Worm (Caenorhabditis elegans): Measurements from ENCODE around the gene mig-22.

Gene mig-22

DNA sequence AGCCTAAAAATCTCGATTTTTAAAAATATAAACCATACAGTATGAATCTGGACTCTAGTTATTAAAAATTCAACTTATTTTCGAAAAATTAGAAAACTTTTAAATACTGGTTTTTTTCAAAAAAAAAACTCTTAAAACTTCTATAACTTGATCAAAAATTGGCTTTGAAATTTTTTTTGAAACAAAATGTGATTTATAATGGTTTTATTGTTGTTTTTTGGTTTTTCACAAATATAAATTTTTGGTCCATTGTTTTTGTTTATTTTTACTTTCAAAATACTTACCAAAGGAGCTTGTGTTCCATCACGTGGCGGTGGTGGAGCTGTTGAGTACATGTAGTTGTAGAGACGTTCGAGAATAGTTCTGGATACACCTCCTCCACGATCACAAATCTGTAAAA lies 28.9 kb downstream of the mig-22 start:
- TF ChIP-seq scrt-1 (GFP tag; IDR thresholded peaks at IDR 0.05) (no peak), hnd-1 (tag; optimal IDR thresholded peaks at IDR 0.05) (no peak), B0310.2 (tag; optimal IDR thresholded peaks at IDR 0.05) (no peak), F13C5.2 (tag; optimal IDR thresholded peaks at IDR 0.05) (no peak), tra-4 (tag; optimal IDR thresholded peaks at IDR 0.05) (no peak), tbx-37 (GFP tag; conservative IDR thresholded peaks at IDR 0.05) (no peak), sea-1 (GFP tag; conservative IDR thresholded peaks at IDR 0.05) (no peak), ceh-36 (tag; optimal IDR thresholded peaks at IDR 0.05) (no peak)

ce11 chrIII:8737391-8737790 lies 29.8 kb downstream of the mig-22 start:
- no peak for TF ChIP-seq ets-7 (tag; optimal IDR thresholded peaks at IDR 0.05)
- no peak for TF ChIP-seq hmg-4 (GFP tag; optimal IDR thresholded peaks at IDR 0.05)
- TF ChIP-seq B0310.2 (tag; optimal IDR thresholded peaks at IDR 0.05), result no peak
- TF ChIP-seq aly-1 (tag; optimal IDR thresholded peaks at IDR 0.05), result no peak
- TF ChIP-seq flt-1 (GFP tag; IDR thresholded peaks at IDR 0.05), result no peak
- TF ChIP-seq ceh-13 (GFP tag; optimal IDR thresholded peaks at IDR 0.05), result no peak
- TF ChIP-seq tbx-11 (GFP tag; IDR thresholded peaks at IDR 0.05), result no peak
- no peak for TF ChIP-seq tra-4 (tag; optimal IDR thresholded peaks at IDR 0.05)
- no peak for TF ChIP-seq F13C5.2 (tag; optimal IDR thresholded peaks at IDR 0.05)
- TF ChIP-seq sea-1 (GFP tag; conservative IDR thresholded peaks at IDR 0.05), result no peak
- no peak for TF ChIP-seq hmbx-1 (tag; optimal IDR thresholded peaks at IDR 0.05)

DNA sequence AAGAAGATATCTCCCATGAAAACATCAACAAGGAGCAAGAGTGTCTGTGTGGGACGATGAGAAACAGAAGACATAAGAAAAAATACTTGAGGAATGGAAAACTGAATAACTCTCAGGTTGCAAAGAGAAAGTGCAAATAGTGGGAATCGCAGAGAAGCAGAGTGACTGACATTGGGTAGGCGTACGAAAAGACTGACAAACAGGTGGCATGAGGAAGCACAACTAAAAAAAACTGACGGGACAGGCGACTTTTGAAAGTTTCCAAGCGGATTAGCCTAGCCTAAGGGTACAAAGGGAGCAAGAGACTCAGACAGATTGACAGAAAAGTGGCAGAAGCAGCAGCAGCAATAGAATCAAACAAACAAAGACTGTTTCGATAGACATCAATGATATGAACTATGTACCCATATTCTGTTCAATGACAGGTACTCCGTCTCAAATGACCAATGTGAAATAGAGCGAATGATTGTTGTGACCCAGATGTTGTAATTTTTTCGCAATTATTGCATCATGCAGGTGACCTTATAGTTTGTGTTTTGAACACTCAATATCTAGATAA lies 32.7 kb downstream of the mig-22 start:
- no peak for TF ChIP-seq ama-1 (optimal IDR thresholded peaks at IDR 0.05)
- TF ChIP-seq hmbx-1 (tag; optimal IDR thresholded peaks at IDR 0.05), result no peak
- no peak for TF ChIP-seq tbx-37 (GFP tag; conservative IDR thresholded peaks at IDR 0.05)
- TF ChIP-seq tbx-11 (GFP tag; IDR thresholded peaks at IDR 0.05), result no peak
- TF ChIP-seq ceh-13 (GFP tag; optimal IDR thresholded peaks at IDR 0.05), result no peak
- no peak for TF ChIP-seq tra-4 (tag; optimal IDR thresholded peaks at IDR 0.05)
- no peak for TF ChIP-seq ceh-36 (tag; optimal IDR thresholded peaks at IDR 0.05)
- TF ChIP-seq B0310.2 (tag; optimal IDR thresholded peaks at IDR 0.05), result no peak
- TF ChIP-seq ets-7 (tag; optimal IDR thresholded peaks at IDR 0.05), result no peak
- no peak for TF ChIP-seq hnd-1 (tag; optimal IDR thresholded peaks at IDR 0.05)
- TF ChIP-seq flt-1 (GFP tag; IDR thresholded peaks at IDR 0.05), result no peak

DNA sequence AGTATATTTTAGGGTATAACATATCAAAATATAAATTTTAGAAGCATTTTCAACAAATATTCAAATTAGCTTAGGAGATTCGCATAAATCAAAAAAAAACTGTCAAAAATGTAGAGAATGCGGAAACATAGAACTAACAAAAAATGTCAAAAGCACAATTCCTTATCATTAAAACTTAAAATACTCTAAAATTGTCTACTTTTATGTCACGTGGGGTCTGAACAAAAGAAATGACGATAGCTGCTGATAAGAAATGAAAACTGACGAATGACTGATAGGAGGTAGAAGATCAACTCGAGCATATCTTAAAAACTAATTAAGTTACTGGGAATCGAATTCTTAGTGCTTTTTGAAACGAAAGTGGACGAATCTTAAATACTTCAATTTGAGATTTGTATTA lies 33.5 kb downstream of the mig-22 start:
- TF ChIP-seq pes-1 (GFP tag; IDR thresholded peaks at IDR 0.05) (no peak), ceh-36 (tag; optimal IDR thresholded peaks at IDR 0.05) (no peak), tbx-11 (GFP tag; IDR thresholded peaks at IDR 0.05) (no peak), hmbx-1 (tag; optimal IDR thresholded peaks at IDR 0.05) (no peak), sea-1 (GFP tag; conservative IDR thresholded peaks at IDR 0.05) (no peak), flt-1 (GFP tag; IDR thresholded peaks at IDR 0.05) (no peak), scrt-1 (GFP tag; IDR thresholded peaks at IDR 0.05) (no peak), ama-1 (optimal IDR thresholded peaks at IDR 0.05) (no peak), hmg-4 (GFP tag; optimal IDR thresholded peaks at IDR 0.05) (no peak), hnd-1 (tag; optimal IDR thresholded peaks at IDR 0.05) (no peak), ceh-13 (GFP tag; optimal IDR thresholded peaks at IDR 0.05) (no peak), F13C5.2 (tag; optimal IDR thresholded peaks at IDR 0.05) (no peak), tbx-37 (GFP tag; conservative IDR thresholded peaks at IDR 0.05) (no peak), B0310.2 (tag; optimal IDR thresholded peaks at IDR 0.05) (no peak), aly-1 (tag; optimal IDR thresholded peaks at IDR 0.05) (no peak), tra-4 (tag; optimal IDR thresholded peaks at IDR 0.05) (no peak), ets-7 (tag; optimal IDR thresholded peaks at IDR 0.05) (no peak)

DNA sequence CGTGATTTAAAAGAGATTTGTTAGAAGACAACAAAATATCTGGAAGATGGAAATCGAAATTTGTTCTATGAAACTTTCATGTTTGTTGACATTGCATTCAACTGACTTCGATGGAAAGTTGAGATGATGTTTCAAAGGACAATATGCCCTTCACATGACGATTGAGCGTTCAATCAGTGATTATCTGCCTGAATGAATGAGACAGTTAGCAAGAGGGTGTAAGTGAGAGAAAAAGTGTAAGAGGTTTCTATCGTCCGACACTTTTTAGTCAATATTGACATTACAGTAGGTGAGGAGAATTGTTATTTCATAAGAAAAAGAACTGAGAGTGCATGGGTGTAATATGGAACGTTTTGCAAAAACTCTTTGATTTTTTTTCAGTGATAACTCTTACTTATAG lies 33.9 kb downstream of the mig-22 start:
- TF ChIP-seq B0310.2 (tag; optimal IDR thresholded peaks at IDR 0.05) (no peak), sea-1 (GFP tag; conservative IDR thresholded peaks at IDR 0.05) (no peak), hmg-4 (GFP tag; optimal IDR thresholded peaks at IDR 0.05) (no peak), scrt-1 (GFP tag; IDR thresholded peaks at IDR 0.05) (no peak), ceh-36 (tag; optimal IDR thresholded peaks at IDR 0.05) (no peak), F13C5.2 (tag; optimal IDR thresholded peaks at IDR 0.05) (no peak), tbx-11 (GFP tag; IDR thresholded peaks at IDR 0.05) (no peak), tra-4 (tag; optimal IDR thresholded peaks at IDR 0.05) (no peak), hnd-1 (tag; optimal IDR thresholded peaks at IDR 0.05) (no peak), ama-1 (optimal IDR thresholded peaks at IDR 0.05) (no peak), pes-1 (GFP tag; IDR thresholded peaks at IDR 0.05) (no peak), hmbx-1 (tag; optimal IDR thresholded peaks at IDR 0.05) (no peak), ceh-13 (GFP tag; optimal IDR thresholded peaks at IDR 0.05) (no peak), flt-1 (GFP tag; IDR thresholded peaks at IDR 0.05) (no peak), aly-1 (tag; optimal IDR thresholded peaks at IDR 0.05) (no peak), ets-7 (tag; optimal IDR thresholded peaks at IDR 0.05) (no peak)

ce11 chrIII:8731973-8732372 lies 35.2 kb downstream of the mig-22 start:
- no peak for TF ChIP-seq ceh-13 (GFP tag; optimal IDR thresholded peaks at IDR 0.05)
- no peak for TF ChIP-seq hmbx-1 (tag; optimal IDR thresholded peaks at IDR 0.05)
- TF ChIP-seq flt-1 (GFP tag; IDR thresholded peaks at IDR 0.05), result no peak
- no peak for TF ChIP-seq B0310.2 (tag; optimal IDR thresholded peaks at IDR 0.05)
- no peak for TF ChIP-seq ama-1 (optimal IDR thresholded peaks at IDR 0.05)
- no peak for TF ChIP-seq hnd-1 (tag; optimal IDR thresholded peaks at IDR 0.05)
- no peak for TF ChIP-seq sea-1 (GFP tag; conservative IDR thresholded peaks at IDR 0.05)
- no peak for TF ChIP-seq aly-1 (tag; optimal IDR thresholded peaks at IDR 0.05)
- TF ChIP-seq ets-7 (tag; optimal IDR thresholded peaks at IDR 0.05), result no peak
- TF ChIP-seq tra-4 (tag; optimal IDR thresholded peaks at IDR 0.05), result no peak
- no peak for TF ChIP-seq tbx-37 (GFP tag; conservative IDR thresholded peaks at IDR 0.05)
- no peak for TF ChIP-seq tbx-11 (GFP tag; IDR thresholded peaks at IDR 0.05)
- TF ChIP-seq hmg-4 (GFP tag; optimal IDR thresholded peaks at IDR 0.05), result no peak
- no peak for TF ChIP-seq F13C5.2 (tag; optimal IDR thresholded peaks at IDR 0.05)
- TF ChIP-seq ceh-36 (tag; optimal IDR thresholded peaks at IDR 0.05), result no peak
- no peak for TF ChIP-seq pes-1 (GFP tag; IDR thresholded peaks at IDR 0.05)
- TF ChIP-seq scrt-1 (GFP tag; IDR thresholded peaks at IDR 0.05), result no peak

ce11 chrIII:8731310-8731709 lies 35.8 kb downstream of the mig-22 start, which contains the start of gene ZK370.4:
Gene ZK370.4 (minus strand): TSS chrIII:8731410.
- TF ChIP-seq sea-1 (GFP tag; conservative IDR thresholded peaks at IDR 0.05), result no peak
- TF ChIP-seq ceh-36 (tag; optimal IDR thresholded peaks at IDR 0.05), result no peak
- TF ChIP-seq tra-4 (tag; optimal IDR thresholded peaks at IDR 0.05), result no peak
- no peak for TF ChIP-seq hnd-1 (tag; optimal IDR thresholded peaks at IDR 0.05)
- no peak for TF ChIP-seq flt-1 (GFP tag; IDR thresholded peaks at IDR 0.05)
- no peak for TF ChIP-seq hmg-4 (GFP tag; optimal IDR thresholded peaks at IDR 0.05)
- TF ChIP-seq aly-1 (tag; optimal IDR thresholded peaks at IDR 0.05), result no peak
- no peak for TF ChIP-seq pes-1 (GFP tag; IDR thresholded peaks at IDR 0.05)
- no peak for TF ChIP-seq tbx-11 (GFP tag; IDR thresholded peaks at IDR 0.05)
- no peak for TF ChIP-seq ama-1 (optimal IDR thresholded peaks at IDR 0.05)
- TF ChIP-seq scrt-1 (GFP tag; IDR thresholded peaks at IDR 0.05), result no peak
- TF ChIP-seq F13C5.2 (tag; optimal IDR thresholded peaks at IDR 0.05), result no peak
- TF ChIP-seq hmbx-1 (tag; optimal IDR thresholded peaks at IDR 0.05), result no peak
- no peak for TF ChIP-seq ets-7 (tag; optimal IDR thresholded peaks at IDR 0.05)
- no peak for TF ChIP-seq tbx-37 (GFP tag; conservative IDR thresholded peaks at IDR 0.05)
- TF ChIP-seq ceh-13 (GFP tag; optimal IDR thresholded peaks at IDR 0.05), result no peak
- TF ChIP-seq B0310.2 (tag; optimal IDR thresholded peaks at IDR 0.05), result no peak
